Worm (Caenorhabditis elegans): ENCODE results near the gene rpn-5.

DNA sequence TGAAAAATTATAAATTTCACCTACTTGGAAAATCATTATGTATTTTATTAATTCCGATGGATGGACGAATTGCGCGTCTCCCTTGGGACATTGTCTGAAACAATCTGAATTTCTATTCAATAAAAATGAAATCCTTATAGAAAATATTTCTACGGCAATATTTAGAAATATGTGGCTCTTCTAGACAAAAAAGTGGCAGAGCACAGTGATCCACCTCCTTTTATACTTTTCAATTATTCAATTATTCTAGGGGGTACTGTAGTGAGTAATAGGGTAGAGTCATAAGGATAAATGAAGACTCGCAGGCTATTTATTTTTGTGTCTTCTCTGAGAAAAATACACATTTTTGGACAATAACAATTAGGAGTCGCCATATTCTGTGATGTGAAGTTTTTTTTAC lies 35.0 kb downstream of the rpn-5 start, which contains the start of gene T05A7.12:
- TF ChIP-seq nhr-129 (tag; optimal IDR thresholded peaks at IDR 0.05) (no peak), unc-62 (GFP tag; optimal IDR thresholded peaks at IDR 0.05) (no peak), nhr-237 (tag; optimal IDR thresholded peaks at IDR 0.05) (no peak), egl-27 (tag; optimal IDR thresholded peaks at IDR 0.05) (no peak)

Measured in whole organism, L2 larva.